Worm (Caenorhabditis elegans) whole organism, young adult: Measurements from ENCODE around the gene spe-51.

Experiments
- B0035.1 ChIP-seq: sonication (generic microtip); optimal IDR thresholded peaks from 2 replicates; lab custom pipeline; 2016; ENCODE audit warnings: missing genetic modification characterization, mild to moderate bottlenecking, missing compliant biosample characterization, missing genotype, missing genetic modification reagents
- B0336.3 ChIP-seq: fragments of 200-800 bp; sonication (Bioruptor generic); IDR thresholded peaks from 2 replicates; pipeline ENCODE4 v1.3.6; 2022; ENCODE audit warnings: missing genetic modification characterization, missing compliant biosample characterization
- C06A6.2 ChIP-seq: fragments of 200-800 bp; sonication (Bioruptor generic); conservative IDR thresholded peaks from 2 replicates; pipeline ENCODE4 v1.3.6; 2022; ENCODE audit warnings: missing genetic modification characterization, missing compliant biosample characterization
- F22D6.2 ChIP-seq: sonication (generic microtip); optimal IDR thresholded peaks from 2 replicates; lab custom pipeline; 2016; ENCODE audit warnings: mild to moderate bottlenecking, missing genetic modification characterization, missing compliant biosample characterization
- F52B5.7 ChIP-seq: sonication (generic microtip); optimal IDR thresholded peaks from 2 replicates; lab custom pipeline; 2016; ENCODE audit warnings: mild to moderate bottlenecking, missing genetic modification characterization, missing compliant biosample characterization
- F55B11.4 ChIP-seq: sonication (generic microtip); optimal IDR thresholded peaks from 2 replicates; lab custom pipeline; 2016; ENCODE audit warnings: missing compliant biosample characterization, missing genetic modification characterization, borderline replicate concordance; ENCODE audit not compliant: insufficient read depth
- F57A8.1 ChIP-seq: fragments of 200-800 bp; sonication (Bioruptor generic); optimal IDR thresholded peaks from 2 replicates; lab custom pipeline; 2018; ENCODE audit warnings: mild to moderate bottlenecking, missing genetic modification characterization, moderate library complexity, missing compliant biosample characterization
- K11D2.4 ChIP-seq: fragments of 200-800 bp; sonication (Bioruptor generic); IDR thresholded peaks from 2 replicates; pipeline ENCODE4 v1.3.6; 2022; ENCODE audit warnings: missing genetic modification reagents, missing genetic modification characterization, missing compliant biosample characterization
- K12H6.12 ChIP-seq: fragments of 200-800 bp; sonication (Bioruptor generic); optimal IDR thresholded peaks from 2 replicates; lab custom pipeline; 2018; ENCODE audit warnings: mild to moderate bottlenecking, missing genetic modification characterization, missing compliant biosample characterization
- T26A5.8 ChIP-seq: sonication (generic microtip); optimal IDR thresholded peaks from 2 replicates; lab custom pipeline; 2016; ENCODE audit warnings: missing genetic modification characterization, missing compliant biosample characterization
- Y53G8AR.9 ChIP-seq: fragments of 200-800 bp; sonication (Bioruptor generic); conservative IDR thresholded peaks from 2 replicates; pipeline ENCODE4 v1.3.6; 2022; ENCODE audit warnings: missing genetic modification reagents, missing genetic modification characterization, missing compliant biosample characterization
- Y79H2A.3 ChIP-seq: fragments of 200-800 bp; sonication (Bioruptor generic); conservative IDR thresholded peaks from 2 replicates; pipeline ENCODE4 v1.3.6; 2022; ENCODE audit warnings: missing genetic modification reagents, missing genetic modification characterization, missing compliant biosample characterization
- attf-3 ChIP-seq: fragments of 200-800 bp; sonication (Bioruptor generic); conservative IDR thresholded peaks from 2 replicates; pipeline ENCODE4 v1.3.6; 2022; ENCODE audit warnings: missing genetic modification reagents, missing genetic modification characterization, missing compliant biosample characterization
- attf-5 ChIP-seq: fragments of 200-800 bp; sonication (Bioruptor generic); optimal IDR thresholded peaks from 2 replicates; lab custom pipeline; 2018; ENCODE audit warnings: mild to moderate bottlenecking, missing genetic modification characterization, missing compliant biosample characterization
- bed-1 ChIP-seq: fragments of 200-800 bp; sonication (Bioruptor generic); IDR thresholded peaks from 2 replicates; pipeline ENCODE4 v1.3.6; 2022; ENCODE audit warnings: missing genetic modification reagents, missing genetic modification characterization, missing compliant biosample characterization
- bed-2 ChIP-seq: fragments of 200-800 bp; sonication (Bioruptor generic); IDR thresholded peaks from 2 replicates; pipeline ENCODE4 v1.3.6; 2022; ENCODE audit warnings: missing genetic modification reagents, missing genetic modification characterization, missing compliant biosample characterization
- ccch-3 ChIP-seq: fragments of 200-800 bp; sonication (Bioruptor generic); optimal IDR thresholded peaks from 2 replicates; lab custom pipeline; 2018; ENCODE audit warnings: mild to moderate bottlenecking, missing genetic modification characterization, missing compliant biosample characterization
- cebp-2 ChIP-seq: fragments of 200-800 bp; sonication (Bioruptor generic); IDR thresholded peaks from 2 replicates; pipeline ENCODE4 v1.3.6; 2022; ENCODE audit warnings: missing genetic modification characterization, missing compliant biosample characterization
- ceh-100 ChIP-seq: fragments of 200-800 bp; sonication (Bioruptor generic); IDR thresholded peaks from 2 replicates; pipeline ENCODE4 v1.3.6; 2022; ENCODE audit warnings: missing genetic modification reagents, missing genetic modification characterization, missing compliant biosample characterization
- ceh-79 ChIP-seq: sonication (generic microtip); optimal IDR thresholded peaks from 2 replicates; lab custom pipeline; 2017; ENCODE audit warnings: mild to moderate bottlenecking, missing genetic modification characterization, missing compliant biosample characterization
- chd-7 ChIP-seq: sonication (generic microtip); optimal IDR thresholded peaks from 2 replicates; lab custom pipeline; 2016; ENCODE audit warnings: mild to moderate bottlenecking, missing genetic modification characterization, moderate library complexity, missing compliant biosample characterization
- dpl-1 ChIP-seq: fragments of 150-350 bp; optimal IDR thresholded peaks from 2 replicates; lab custom pipeline; 2014; ENCODE audit warnings: missing biosample characterization, missing genetic modification reagents, missing genetic modification characterization
- efl-1 ChIP-seq: fragments of 150-350 bp; optimal IDR thresholded peaks from 2 replicates; lab custom pipeline; 2014; ENCODE audit warnings: missing biosample characterization, missing genetic modification reagents, missing genetic modification characterization
- egl-44 ChIP-seq: fragments of 200-800 bp; sonication (Bioruptor generic); IDR thresholded peaks from 2 replicates; pipeline ENCODE4 v1.3.6; 2022; ENCODE audit warnings: missing genetic modification reagents, missing genetic modification characterization, missing compliant biosample characterization
- egrh-3 ChIP-seq: fragments of 200-800 bp; sonication (Bioruptor generic); IDR thresholded peaks from 2 replicates; pipeline ENCODE4 v1.3.6; 2022; ENCODE audit warnings: missing genetic modification reagents, missing genetic modification characterization, missing compliant biosample characterization
- ekl-4 ChIP-seq: fragments of 200-800 bp; sonication (Bioruptor generic); IDR thresholded peaks from 2 replicates; pipeline ENCODE4 v1.3.6; 2022; ENCODE audit warnings: missing genetic modification reagents, missing genetic modification characterization, missing compliant biosample characterization
- gei-17 ChIP-seq: fragments of 200-800 bp; sonication (Bioruptor generic); optimal IDR thresholded peaks from 2 replicates; lab custom pipeline; 2018; ENCODE audit warnings: mild to moderate bottlenecking, missing genetic modification characterization, missing compliant biosample characterization
- hlh-12 ChIP-seq: sonication (generic microtip); optimal IDR thresholded peaks from 2 replicates; lab custom pipeline; 2016; ENCODE audit warnings: missing genetic modification characterization, missing compliant biosample characterization
- hrde-1 ChIP-seq: sonication (generic microtip); optimal IDR thresholded peaks from 2 replicates; lab custom pipeline; 2016; ENCODE audit warnings: missing genetic modification characterization, mild to moderate bottlenecking, missing compliant biosample characterization, moderate library complexity, missing genotype, missing genetic modification reagents, borderline replicate concordance
- hsf-1 ChIP-seq: fragments of 200-800 bp; sonication (Bioruptor generic); IDR thresholded peaks from 2 replicates; pipeline ENCODE4 v1.3.6; 2022; ENCODE audit warnings: missing genetic modification reagents, missing genetic modification characterization, missing compliant biosample characterization
- lag-1 ChIP-seq: fragments of 200-800 bp; sonication (Bioruptor generic); IDR thresholded peaks from 2 replicates; pipeline ENCODE4 v1.3.6; 2022; ENCODE audit warnings: missing genetic modification reagents, missing genetic modification characterization, missing compliant biosample characterization
- lin-26 ChIP-seq: fragments of 200-800 bp; sonication (Bioruptor generic); IDR thresholded peaks from 2 replicates; pipeline ENCODE4 v1.3.6; 2022; ENCODE audit warnings: missing genetic modification reagents, missing genetic modification characterization, missing compliant biosample characterization
- lin-35 ChIP-seq, 3 experiments: fragments of 150-350 bp in 2 of 3; sonication (generic microtip) in 1 of 3; optimal IDR thresholded peaks; 2 replicates each; lab custom pipeline; 2014 to 2018; ENCODE audit warnings: missing biosample characterization in 3 of 3, missing genetic modification characterization in 3 of 3, missing genetic modification reagents in 3 of 3
- lin-40 ChIP-seq: sonication (generic microtip); optimal IDR thresholded peaks from 2 replicates; lab custom pipeline; 2016; ENCODE audit warnings: missing genetic modification characterization, mild to moderate bottlenecking, missing compliant biosample characterization, missing genotype, missing genetic modification reagents
- lir-1 ChIP-seq: fragments of 200-800 bp; sonication (Bioruptor generic); conservative IDR thresholded peaks from 2 replicates; pipeline ENCODE4 v1.3.6; 2022; ENCODE audit warnings: missing genetic modification reagents, missing genetic modification characterization, missing compliant biosample characterization
- madf-8 ChIP-seq: fragments of 200-800 bp; sonication (Bioruptor generic); conservative IDR thresholded peaks from 2 replicates; pipeline ENCODE4 v1.3.6; 2022; ENCODE audit warnings: missing genetic modification reagents, missing genetic modification characterization, missing compliant biosample characterization
- nhr-27 ChIP-seq: fragments of 200-800 bp; sonication (Bioruptor generic); optimal IDR thresholded peaks from 2 replicates; lab custom pipeline; 2018; ENCODE audit warnings: mild to moderate bottlenecking, missing genetic modification characterization, moderate library complexity, missing compliant biosample characterization
- nhr-90 ChIP-seq: sonication (generic microtip); optimal IDR thresholded peaks from 2 replicates; lab custom pipeline; 2016; ENCODE audit warnings: missing genotype, mild to moderate bottlenecking, missing genetic modification characterization, missing compliant biosample characterization
- rec-8 ChIP-seq, 2 experiments: sonication (generic microtip); optimal IDR thresholded peaks; 2 replicates each; lab custom pipeline; 2016; ENCODE audit warnings: mild to moderate bottlenecking in 2 of 2, missing genetic modification characterization in 2 of 2, missing genetic modification reagents in 2 of 2, missing genotype in 2 of 2, missing biosample characterization in 1 of 2, missing compliant biosample characterization in 1 of 2, moderate library complexity in 1 of 2
- sdz-38 ChIP-seq: sonication (generic microtip); optimal IDR thresholded peaks from 2 replicates; lab custom pipeline; 2016; ENCODE audit warnings: missing genotype, missing genetic modification characterization, missing compliant biosample characterization
- sea-2 ChIP-seq: fragments of 200-800 bp; sonication (Bioruptor generic); IDR thresholded peaks from 2 replicates; pipeline ENCODE4 v1.3.6; 2022; ENCODE audit warnings: missing genetic modification characterization, missing compliant biosample characterization
- snpc-1.1 ChIP-seq: sonication (generic microtip); optimal IDR thresholded peaks from 2 replicates; lab custom pipeline; 2017; ENCODE audit warnings: missing genetic modification characterization, mild to moderate bottlenecking, missing compliant biosample characterization, antibody characterized with exemption, moderate library complexity, missing genotype, missing genetic modification reagents; ENCODE audit not compliant: insufficient read depth
- tbp1 ChIP-seq: fragments of 200-800 bp; sonication (Bioruptor generic); optimal IDR thresholded peaks from 2 replicates; lab custom pipeline; 2018; ENCODE audit warnings: mild to moderate bottlenecking, missing genetic modification characterization, missing compliant biosample characterization
- unc-62 ChIP-seq: fragments of 150-350 bp; optimal IDR thresholded peaks from 2 replicates; lab custom pipeline; 2014; ENCODE audit warnings: missing biosample characterization, missing genetic modification reagents, missing genetic modification characterization
- ztf-22 ChIP-seq: fragments of 200-800 bp; sonication (Bioruptor generic); optimal IDR thresholded peaks from 2 replicates; lab custom pipeline; 2018; ENCODE audit warnings: mild to moderate bottlenecking, missing genetic modification characterization, moderate library complexity, missing compliant biosample characterization
- ztf-26 ChIP-seq: sonication (generic microtip); optimal IDR thresholded peaks from 2 replicates; lab custom pipeline; 2017; ENCODE audit warnings: missing genetic modification characterization, missing compliant biosample characterization
- ztf-28 ChIP-seq: fragments of 200-800 bp; sonication (Bioruptor generic); IDR thresholded peaks from 2 replicates; pipeline ENCODE4 v1.3.6; 2022; ENCODE audit warnings: missing genetic modification reagents, missing genetic modification characterization, missing compliant biosample characterization

The spe-51 gene

ce11 chrIV:4649460-4649859 is 43.1 kb upstream of the spe-51 start, which contains the start of gene F29B9.7:
F29B9.7 (plus strand) TSS chrIV:4649760.
- TF ChIP-seq F57A8.1 (GFP tag; lab: Kevin White, UChicago) (no peak), sdz-38 (tag; lab: Kevin White, UChicago) (no peak), ztf-26 (tag; lab: Kevin White, UChicago) (no peak), snpc-1.1 (tag; lab: Kevin White, UChicago) (no peak), nhr-27 (no peak), bed-1 (no peak), ztf-22 (GFP tag; lab: Kevin White, UChicago) (no peak), ccch-3 (GFP tag; lab: Kevin White, UChicago) (no peak), unc-62 (GFP tag; lab: Kevin White, UChicago) (no peak), dpl-1 (no peak), attf-3 (GFP tag; lab: Robert Waterston, UW) (no peak), lin-26 (GFP tag; lab: Robert Waterston, UW) (no peak), lin-40 (tag; lab: Kevin White, UChicago) (no peak), sea-2 (GFP tag; lab: Robert Waterston, UW) (no peak), Y53G8AR.9 (GFP tag; lab: Robert Waterston, UW) (no peak), ceh-100 (no peak), hrde-1 (tag; lab: Kevin White, UChicago) (no peak), Y79H2A.3 (no peak), ceh-79 (no peak)

- TF ChIP-seq chd-7 (no peak), F22D6.2 (tag; lab: Kevin White, UChicago) (no peak), T26A5.8 (tag; lab: Kevin White, UChicago) (no peak), lin-35 (GFP tag; optimal IDR thresholded peaks at IDR 0.05; lab: Kevin White, UChicago) (peak; percentile 10 to 56 (median 54)), efl-1 (GFP tag; lab: Kevin White, UChicago) (peak; percentile 93), ceh-100 (peak; percentile 85), gei-17 (GFP tag; lab: Kevin White, UChicago) (no peak), madf-8 (GFP tag; lab: Robert Waterston, UW) (peak; percentile 90), hsf-1 (GFP tag; lab: Robert Waterston, UW) (peak; percentile 95), C06A6.2 (0 out of 2 replicates have a peak, but pooled peaks have one; percentile 28), attf-5 (GFP tag; lab: Kevin White, UChicago) (peak; percentile 92), B0336.3 (peak; percentile 81), egrh-3 (GFP tag; lab: Robert Waterston, UW) (peak; percentile 65; the same call in 1 of the 2 replicates), egl-44 (GFP tag; lab: Robert Waterston, UW) (no peak), cebp-2 (GFP tag; lab: Robert Waterston, UW) (no peak), hlh-12 (tag; lab: Kevin White, UChicago) (no peak), nhr-90 (tag; lab: Kevin White, UChicago) (peak; percentile 6), K12H6.12 (peak; percentile 54), snpc-1.1 (tag; lab: Kevin White, UChicago) (no peak), ztf-28 (no peak), lag-1 (GFP tag; lab: Robert Waterston, UW) (no peak), rec-8 (tag; optimal IDR thresholded peaks at IDR 0.05; lab: Kevin White, UChicago) (no peak), bed-2 (GFP tag; lab: Robert Waterston, UW) (no peak), ztf-26 (tag; lab: Kevin White, UChicago) (peak; percentile 17), lir-1 (peak; percentile 59; the same call in 1 of the 2 replicates), K11D2.4 (GFP tag; lab: Robert Waterston, UW) (no peak), bed-1 (no peak), B0035.1 (tag; lab: Kevin White, UChicago) (no peak), tbp1 (GFP tag; lab: Kevin White, UChicago) (peak; percentile 66), F55B11.4 (tag; lab: Kevin White, UChicago) (no peak), F52B5.7 (tag; lab: Kevin White, UChicago) (no peak), sea-2 (GFP tag; lab: Robert Waterston, UW) (no peak), ekl-4 (GFP tag; lab: Robert Waterston, UW) (peak; percentile 89)
Observed at ce11 chrIV:4650624-4651094, 41.9 kb upstream of the spe-51 start, which contains the start of gene ubc-9. ubc-9 (plus strand) TSS chrIV:4651044.
